Fruit fly (Drosophila melanogaster) whole organism, embryonic: Measurements from ENCODE around the gene cno.

ENCODE experiments used
- Atf3 ChIP-seq: fragments of 200-800 bp; sonication (Bioruptor generic); optimal IDR thresholded peaks from 3 replicates; lab custom pipeline; 2016; ENCODE audit warnings: missing biosample characterization, missing genetic modification characterization
- Atf6 ChIP-seq: fragments of 200-800 bp; sonication (Bioruptor generic); IDR thresholded peaks from 2 replicates; pipeline ENCODE4 v1.3.6; 2022; ENCODE audit warnings: missing biosample characterization, missing genetic modification characterization
- CG10267 ChIP-seq: fragments of 200-800 bp; sonication (Bioruptor generic); optimal IDR thresholded peaks from 2 replicates; lab custom pipeline; 2018; ENCODE audit warnings: missing biosample characterization, mild to moderate bottlenecking, missing genetic modification characterization, moderate library complexity
- CG10654 ChIP-seq: fragments of 200-800 bp; sonication (Bioruptor generic); optimal IDR thresholded peaks from 2 replicates; lab custom pipeline; 2016; ENCODE audit warnings: missing biosample characterization, missing genetic modification characterization
- CG11085 ChIP-seq: fragments of 200-800 bp; sonication (Bioruptor generic); IDR thresholded peaks from 2 replicates; pipeline ENCODE4 v1.3.6; 2022; ENCODE audit warnings: missing biosample characterization, missing genetic modification characterization
- CG12219 ChIP-seq: fragments of 200-800 bp; sonication (Bioruptor generic); optimal IDR thresholded peaks from 3 replicates; lab custom pipeline; 2018; ENCODE audit warnings: missing biosample characterization, mild to moderate bottlenecking, missing genetic modification characterization
- CG1233 ChIP-seq: fragments of 200-800 bp; sonication (Bioruptor generic); optimal IDR thresholded peaks from 4 replicates; lab custom pipeline; 2018; ENCODE audit warnings: missing biosample characterization, mild to moderate bottlenecking, missing genetic modification characterization
- CG17186 ChIP-seq: fragments of 200-800 bp; sonication (Bioruptor generic); optimal IDR thresholded peaks from 3 replicates; lab custom pipeline; 2017; ENCODE audit warnings: missing biosample characterization, missing genetic modification reagents, missing genetic modification characterization
- CG17829 ChIP-seq: fragments of 200-800 bp; optimal IDR thresholded peaks from 2 replicates; lab custom pipeline; 2019; ENCODE audit warnings: missing biosample characterization, mild to moderate bottlenecking, missing genetic modification characterization, moderate library complexity
- CG2116 ChIP-seq: fragments of 200-800 bp; sonication (Bioruptor generic); optimal IDR thresholded peaks from 3 replicates; lab custom pipeline; 2018; ENCODE audit warnings: missing biosample characterization, mild to moderate bottlenecking, missing genetic modification characterization
- CG2129 ChIP-seq: fragments of 200-800 bp; sonication (Bioruptor generic); IDR thresholded peaks from 2 replicates; pipeline ENCODE4 v1.3.6; 2022; ENCODE audit warnings: missing biosample characterization, missing genetic modification characterization; ENCODE audit not compliant: partially characterized antibody
- CG2875 ChIP-seq: fragments of 200-800 bp; sonication (Bioruptor generic); optimal IDR thresholded peaks from 2 replicates; lab custom pipeline; 2017; ENCODE audit warnings: missing biosample characterization, mild to moderate bottlenecking, missing genetic modification characterization, missing genetic modification reagents
- CG32767 ChIP-seq: fragments of 200-800 bp; sonication (Bioruptor generic); IDR thresholded peaks from 2 replicates; pipeline ENCODE4 v1.3.6; 2022; ENCODE audit warnings: missing biosample characterization, missing genetic modification characterization
- CG33213 ChIP-seq: fragments of 200-800 bp; sonication (Bioruptor generic); optimal IDR thresholded peaks from 3 replicates; lab custom pipeline; 2016; ENCODE audit warnings: missing biosample characterization, missing genetic modification characterization
- CG3838 ChIP-seq: fragments of 200-800 bp; sonication (Bioruptor generic); optimal IDR thresholded peaks from 3 replicates; lab custom pipeline; 2016; ENCODE audit warnings: missing biosample characterization, missing genetic modification characterization
- CG3995 ChIP-seq: fragments of 200-800 bp; sonication (Bioruptor generic); optimal IDR thresholded peaks from 3 replicates; lab custom pipeline; 2016; ENCODE audit warnings: missing biosample characterization, missing genetic modification characterization
- CG4360 ChIP-seq: fragments of 200-800 bp; sonication (Bioruptor generic); IDR thresholded peaks from 2 replicates; pipeline ENCODE4 v1.3.6; 2022; ENCODE audit warnings: missing biosample characterization, missing genetic modification characterization
- CG7987 ChIP-seq: fragments of 200-800 bp; sonication (Bioruptor generic); optimal IDR thresholded peaks from 2 replicates; lab custom pipeline; 2018; ENCODE audit warnings: missing biosample characterization, mild to moderate bottlenecking, missing genetic modification characterization, moderate library complexity
- CG9437 ChIP-seq: fragments of 200-800 bp; sonication (Bioruptor generic); optimal IDR thresholded peaks from 2 replicates; lab custom pipeline; 2018; ENCODE audit warnings: missing biosample characterization, mild to moderate bottlenecking, missing genetic modification characterization
- CkIIα-i1 ChIP-seq: fragments of 200-800 bp; sonication (Bioruptor generic); IDR thresholded peaks from 2 replicates; pipeline ENCODE4 v1.3.6; 2022; ENCODE audit warnings: missing biosample characterization, missing genetic modification characterization
- Fer1 ChIP-seq: fragments of 200-800 bp; sonication (Bioruptor generic); optimal IDR thresholded peaks from 2 replicates; lab custom pipeline; 2017; ENCODE audit warnings: missing biosample characterization, mild to moderate bottlenecking, missing genetic modification characterization
- Fer3 ChIP-seq: fragments of 200-800 bp; sonication (Bioruptor generic); optimal IDR thresholded peaks from 2 replicates; lab custom pipeline; 2018; ENCODE audit warnings: missing biosample characterization, mild to moderate bottlenecking, missing genetic modification characterization, moderate library complexity
- HLH54F ChIP-seq: fragments of 200-800 bp; sonication (Bioruptor generic); optimal IDR thresholded peaks from 3 replicates; lab custom pipeline; 2016; ENCODE audit warnings: missing biosample characterization, missing genetic modification characterization
- Hand ChIP-seq: fragments of 200-800 bp; sonication (Bioruptor generic); optimal IDR thresholded peaks from 2 replicates; lab custom pipeline; 2017; ENCODE audit warnings: mild to moderate bottlenecking, missing biosample characterization, missing genetic modification reagents, missing genetic modification characterization
- Mes4 ChIP-seq: fragments of 200-800 bp; sonication (Bioruptor generic); optimal IDR thresholded peaks from 2 replicates; lab custom pipeline; 2016; ENCODE audit warnings: missing biosample characterization, missing genetic modification characterization
- Oaz ChIP-seq: fragments of 200-800 bp; sonication (Bioruptor generic); IDR thresholded peaks from 2 replicates; pipeline ENCODE4 v1.3.6; 2022; ENCODE audit warnings: missing biosample characterization, missing genetic modification characterization
- PHDP ChIP-seq: fragments of 200-800 bp; sonication (Bioruptor generic); optimal IDR thresholded peaks from 3 replicates; lab custom pipeline; 2018; ENCODE audit warnings: missing biosample characterization, mild to moderate bottlenecking, missing genetic modification characterization, moderate library complexity
- Side ChIP-seq: fragments of 200-800 bp; sonication (Bioruptor generic); optimal IDR thresholded peaks from 2 replicates; lab custom pipeline; 2016; ENCODE audit warnings: missing biosample characterization, missing genetic modification characterization
- Taf1 ChIP-seq: fragments of 200-800 bp; sonication (Bioruptor generic); IDR thresholded peaks from 2 replicates; pipeline ENCODE4 v1.3.6; 2022; ENCODE audit warnings: missing biosample characterization, missing genetic modification characterization
- ab ChIP-seq: fragments of 200-800 bp; sonication (Bioruptor generic); optimal IDR thresholded peaks from 2 replicates; lab custom pipeline; 2016; ENCODE audit warnings: missing biosample characterization, missing genetic modification characterization
- az2 ChIP-seq: fragments of 200-800 bp; sonication (Bioruptor generic); optimal IDR thresholded peaks from 3 replicates; lab custom pipeline; 2016; ENCODE audit warnings: missing biosample characterization, missing genetic modification characterization
- crol ChIP-seq: fragments of 200-800 bp; sonication (Bioruptor generic); IDR thresholded peaks from 2 replicates; pipeline ENCODE4 v1.3.6; 2022; ENCODE audit warnings: missing biosample characterization, missing genetic modification characterization
- dati ChIP-seq: fragments of 200-800 bp; sonication (Bioruptor generic); IDR thresholded peaks from 2 replicates; pipeline ENCODE4 v1.3.6; 2022; ENCODE audit warnings: missing biosample characterization, missing genetic modification characterization
- fru ChIP-seq: fragments of >200 bp; optimal IDR thresholded peaks from 2 replicates; lab custom pipeline; 2017
- grau ChIP-seq: fragments of 200-800 bp; optimal IDR thresholded peaks from 3 replicates; lab custom pipeline; 2019; ENCODE audit warnings: missing biosample characterization, mild to moderate bottlenecking, missing genetic modification characterization, moderate library complexity
- gsb ChIP-seq: fragments of 200-800 bp; sonication (Bioruptor generic); IDR thresholded peaks from 2 replicates; pipeline ENCODE4 v1.3.6; 2022; ENCODE audit warnings: missing biosample characterization, missing genetic modification characterization
- her ChIP-seq: fragments of 200-800 bp; sonication (Bioruptor generic); optimal IDR thresholded peaks from 2 replicates; lab custom pipeline; 2016; ENCODE audit warnings: missing biosample characterization, missing genetic modification characterization
- ind ChIP-seq: fragments of 200-800 bp; sonication (Bioruptor generic); optimal IDR thresholded peaks from 3 replicates; lab custom pipeline; 2016; ENCODE audit warnings: missing biosample characterization, missing genetic modification characterization
- insv ChIP-seq, 2 experiments: fragments of 200-800 bp; sonication (Bioruptor generic); optimal IDR thresholded peaks; 3 replicates each; lab custom pipeline; 2016 to 2018; ENCODE audit warnings: missing biosample characterization in 2 of 2, missing genetic modification characterization in 2 of 2
- inv ChIP-seq: fragments of 200-800 bp; sonication (Bioruptor generic); IDR thresholded peaks from 2 replicates; pipeline ENCODE4 v1.3.6; 2022; ENCODE audit warnings: missing biosample characterization, missing genetic modification characterization; ENCODE audit not compliant: partially characterized antibody
- jigr1 ChIP-seq: fragments of 200-800 bp; sonication (Bioruptor generic); IDR thresholded peaks from 3 replicates; pipeline ENCODE4 v1.3.6; 2022; ENCODE audit warnings: missing biosample characterization, missing genetic modification characterization
- jing ChIP-seq: fragments of 200-800 bp; sonication (Bioruptor generic); optimal IDR thresholded peaks from 2 replicates; lab custom pipeline; 2018; ENCODE audit warnings: missing biosample characterization, mild to moderate bottlenecking, missing genetic modification characterization
- ken ChIP-seq: fragments of 200-800 bp; sonication (Bioruptor generic); IDR thresholded peaks from 3 replicates; pipeline ENCODE4 v1.3.6; 2022; ENCODE audit warnings: missing biosample characterization, missing genetic modification characterization
- klu ChIP-seq: fragments of 200-800 bp; sonication (Bioruptor generic); IDR thresholded peaks from 2 replicates; pipeline ENCODE4 v1.3.6; 2022; ENCODE audit warnings: missing biosample characterization, missing genetic modification characterization
- nerfin-1 ChIP-seq: fragments of 200-800 bp; sonication (Bioruptor generic); optimal IDR thresholded peaks from 3 replicates; lab custom pipeline; 2019; ENCODE audit warnings: missing biosample characterization, mild to moderate bottlenecking, missing genetic modification characterization, moderate library complexity
- ranshi ChIP-seq: fragments of 200-800 bp; sonication (Bioruptor generic); IDR thresholded peaks from 2 replicates; pipeline ENCODE4 v1.3.6; 2022; ENCODE audit warnings: missing biosample characterization, missing genetic modification characterization
- salm ChIP-seq: fragments of 200-800 bp; sonication (Bioruptor generic); optimal IDR thresholded peaks from 2 replicates; lab custom pipeline; 2018; ENCODE audit warnings: missing biosample characterization, mild to moderate bottlenecking, missing genetic modification characterization
- so ChIP-seq: fragments of 200-800 bp; sonication (Bioruptor generic); IDR thresholded peaks from 3 replicates; pipeline ENCODE4 v1.3.6; 2022; ENCODE audit warnings: missing biosample characterization, missing genetic modification characterization
- tup ChIP-seq: fragments of 200-800 bp; sonication (Bioruptor generic); optimal IDR thresholded peaks from 2 replicates; lab custom pipeline; 2016; ENCODE audit warnings: missing biosample characterization, mild to moderate bottlenecking, missing genetic modification characterization, moderate library complexity
- tx ChIP-seq: fragments of 200-800 bp; sonication (Bioruptor generic); optimal IDR thresholded peaks from 2 replicates; lab custom pipeline; 2016; ENCODE audit warnings: missing biosample characterization, missing genetic modification characterization
- vfl ChIP-seq: fragments of 200-800 bp; sonication (Bioruptor generic); optimal IDR thresholded peaks from 2 replicates; lab custom pipeline; 2016; ENCODE audit warnings: missing biosample characterization, missing genetic modification characterization
- zen2 ChIP-seq: fragments of 200-800 bp; sonication (Bioruptor generic); IDR thresholded peaks from 3 replicates; pipeline ENCODE4 v1.3.6; 2022; ENCODE audit warnings: missing biosample characterization, missing genetic modification characterization; ENCODE audit not compliant: partially characterized antibody

The cno gene

dm6 chr3R:5217278-5217714, at the start of gene cno (continued):
- TF ChIP-seq CG4360 (GFP tag; lab: Robert Waterston, UW) (peak; percentile 48; the same call in 1 of the 2 replicates), jing (GFP tag; lab: Kevin White, UChicago) (no peak), Atf3 (GFP tag; lab: Kevin White, UChicago) (no peak), ken (GFP tag; lab: Robert Waterston, UW) (no peak), CG3838 (GFP tag; lab: Kevin White, UChicago) (no peak), klu (GFP tag; lab: Robert Waterston, UW) (no peak), PHDP (peak; percentile 21), ranshi (no peak), CG32767 (GFP tag; lab: Robert Waterston, UW) (0 out of 2 replicates have a peak, but pooled peaks have one; percentile 12), Taf1 (GFP tag; lab: Robert Waterston, UW) (no peak), CG10267 (tag; lab: Kevin White, UChicago) (peak; percentile 45), ab (GFP tag; lab: Kevin White, UChicago) (no peak), fru (no peak), ind (GFP tag; lab: Kevin White, UChicago) (no peak), zen2 (GFP tag; lab: Robert Waterston, UW) (no peak), CG2129 (GFP tag; lab: Robert Waterston, UW) (no peak), inv (no peak), jigr1 (GFP tag; lab: Robert Waterston, UW) (no peak), CG2875 (GFP tag; lab: Kevin White, UChicago) (no peak), CkIIα-i1 (GFP tag; lab: Robert Waterston, UW) (no peak), so (GFP tag; lab: Robert Waterston, UW) (0 out of 3 replicates have a peak, but pooled peaks have one; percentile 27), tx (GFP tag; lab: Kevin White, UChicago) (no peak), Fer1 (GFP tag; lab: Kevin White, UChicago) (peak; percentile 31), CG7987 (GFP tag; lab: Kevin White, UChicago) (no peak), CG2116 (GFP tag; lab: Kevin White, UChicago) (peak; percentile 47), HLH54F (GFP tag; lab: Kevin White, UChicago) (no peak), CG3995 (GFP tag; lab: Kevin White, UChicago) (no peak), salm (tag; lab: Kevin White, UChicago) (peak; percentile 39), her (peak; percentile 36), vfl (GFP tag; lab: Kevin White, UChicago) (no peak), Hand (GFP tag; lab: Kevin White, UChicago) (no peak), CG10654 (GFP tag; lab: Kevin White, UChicago) (no peak), CG17186 (GFP tag; lab: Kevin White, UChicago) (no peak), CG9437 (GFP tag; lab: Kevin White, UChicago) (peak; percentile 71), CG11085 (GFP tag; lab: Robert Waterston, UW) (no peak), Oaz (GFP tag; lab: Robert Waterston, UW) (no peak), CG17829 (tag; lab: Kevin White, UChicago) (peak; percentile 61), dati (no peak), nerfin-1 (tag; lab: Kevin White, UChicago) (peak; percentile 19), Fer3 (tag; lab: Kevin White, UChicago) (no peak), az2 (GFP tag; lab: Kevin White, UChicago) (no peak), tup (GFP tag; lab: Kevin White, UChicago) (no peak), CG12219 (no peak), crol (no peak), gsb (GFP tag; lab: Robert Waterston, UW) (no peak), Side (GFP tag; lab: Kevin White, UChicago) (no peak), insv (GFP tag; optimal IDR thresholded peaks at IDR 0.05; lab: Kevin White, UChicago) (peak in 1 of 2 experiments; percentile 8), CG33213 (peak; percentile 94), CG1233 (GFP tag; lab: Kevin White, UChicago) (no peak), Atf6 (no peak), grau (tag; lab: Kevin White, UChicago) (peak; percentile 25), Mes4 (no peak)
